Worm (Caenorhabditis elegans) whole organism, late embryonic: Measurements from ENCODE around the gene Y45F10B.12.
A peak's percentile ranks its signal among the peaks of the same experiment; 100 is the strongest.

Experiments used
- C08G9.2 ChIP-seq: sonication (generic microtip); optimal IDR thresholded peaks from 2 replicates; lab custom pipeline; 2016; ENCODE audit warnings: mild to moderate bottlenecking, missing genetic modification characterization, moderate library complexity, missing compliant biosample characterization
- F13H6.1 ChIP-seq: sonication (generic microtip); optimal IDR thresholded peaks from 2 replicates; lab custom pipeline; 2016; ENCODE audit warnings: missing genetic modification characterization, missing compliant biosample characterization
- K02D7.2 ChIP-seq: sonication (generic microtip); optimal IDR thresholded peaks from 2 replicates; lab custom pipeline; 2017; ENCODE audit warnings: mild to moderate bottlenecking, missing genetic modification characterization, missing compliant biosample characterization
- T23F11.4 ChIP-seq: fragments of 200-800 bp; sonication (Bioruptor generic); optimal IDR thresholded peaks from 2 replicates; lab custom pipeline; 2018; ENCODE audit warnings: mild to moderate bottlenecking, missing genetic modification characterization, missing compliant biosample characterization
- Y22D7AL.16 ChIP-seq: sonication (generic microtip); optimal IDR thresholded peaks from 2 replicates; lab custom pipeline; 2016; ENCODE audit warnings: missing genetic modification characterization, missing compliant biosample characterization
- ahr-1 ChIP-seq: sonication (generic microtip); optimal IDR thresholded peaks from 2 replicates; lab custom pipeline; 2016; ENCODE audit warnings: missing genetic modification characterization, missing compliant biosample characterization
- ceh-18 ChIP-seq: sonication (generic microtip); optimal IDR thresholded peaks from 2 replicates; lab custom pipeline; 2016; ENCODE audit warnings: missing genetic modification characterization, missing compliant biosample characterization
- ceh-2 ChIP-seq: sonication (generic microtip); optimal IDR thresholded peaks from 2 replicates; lab custom pipeline; 2016; ENCODE audit warnings: missing genotype, missing genetic modification characterization, missing compliant biosample characterization
- ceh-22 ChIP-seq: sonication (generic microtip); optimal IDR thresholded peaks from 2 replicates; lab custom pipeline; 2017; ENCODE audit warnings: missing biosample characterization, missing genetic modification characterization
- ceh-24 ChIP-seq: sonication (generic microtip); optimal IDR thresholded peaks from 2 replicates; lab custom pipeline; 2016; ENCODE audit warnings: mild to moderate bottlenecking, missing genetic modification characterization, missing compliant biosample characterization
- ceh-31 ChIP-seq: sonication (generic microtip); optimal IDR thresholded peaks from 2 replicates; lab custom pipeline; 2016; ENCODE audit warnings: missing genetic modification characterization, missing compliant biosample characterization
- ceh-34 ChIP-seq: sonication (generic microtip); optimal IDR thresholded peaks from 2 replicates; lab custom pipeline; 2016; ENCODE audit warnings: mild to moderate bottlenecking, missing genetic modification characterization, missing compliant biosample characterization
- ceh-48 ChIP-seq: sonication (generic microtip); optimal IDR thresholded peaks from 2 replicates; lab custom pipeline; 2016; ENCODE audit warnings: missing genetic modification characterization, inconsistent platforms, missing compliant biosample characterization
- ceh-6 ChIP-seq: fragments of 200-800 bp; sonication (Bioruptor generic); optimal IDR thresholded peaks from 2 replicates; lab custom pipeline; 2018; ENCODE audit warnings: mild to moderate bottlenecking, missing genetic modification characterization, missing compliant biosample characterization
- ceh-9 ChIP-seq: sonication (generic microtip); optimal IDR thresholded peaks from 2 replicates; lab custom pipeline; 2016; ENCODE audit warnings: mild to moderate bottlenecking, missing genetic modification characterization, inconsistent platforms, missing compliant biosample characterization
- elt-2 ChIP-seq: sonication (generic microtip); optimal IDR thresholded peaks from 2 replicates; lab custom pipeline; 2016; ENCODE audit warnings: missing genetic modification reagents, missing genetic modification characterization, missing compliant biosample characterization
- elt-4 ChIP-seq: sonication (generic microtip); optimal IDR thresholded peaks from 2 replicates; lab custom pipeline; 2016; ENCODE audit warnings: missing genetic modification characterization, missing compliant biosample characterization
- fax-1 ChIP-seq: sonication (generic microtip); optimal IDR thresholded peaks from 2 replicates; lab custom pipeline; 2016; ENCODE audit warnings: missing genotype, missing genetic modification characterization, missing compliant biosample characterization
- fkh-10 ChIP-seq: fragments of 150-350 bp; optimal IDR thresholded peaks from 2 replicates; lab custom pipeline; 2014; ENCODE audit warnings: missing biosample characterization, missing genetic modification reagents, missing genetic modification characterization
- fkh-6 ChIP-seq: sonication (generic microtip); optimal IDR thresholded peaks from 2 replicates; lab custom pipeline; 2016; ENCODE audit warnings: missing genetic modification characterization, missing compliant biosample characterization
- gmeb-2 ChIP-seq: sonication (generic microtip); optimal IDR thresholded peaks from 2 replicates; lab custom pipeline; 2016; ENCODE audit warnings: missing genetic modification characterization, inconsistent platforms, missing compliant biosample characterization
- hlh-13 ChIP-seq: fragments of 200-800 bp; sonication (Bioruptor generic); optimal IDR thresholded peaks from 2 replicates; lab custom pipeline; 2018; ENCODE audit warnings: mild to moderate bottlenecking, missing genetic modification characterization, missing compliant biosample characterization
- lim-6 ChIP-seq: sonication (generic microtip); optimal IDR thresholded peaks from 2 replicates; lab custom pipeline; 2016; ENCODE audit warnings: missing genetic modification characterization, missing compliant biosample characterization
- madf-2 ChIP-seq: sonication (generic microtip); optimal IDR thresholded peaks from 2 replicates; lab custom pipeline; 2017; ENCODE audit warnings: missing genetic modification characterization, missing compliant biosample characterization
- mec-3 ChIP-seq: sonication (generic microtip); optimal IDR thresholded peaks from 2 replicates; lab custom pipeline; 2016; ENCODE audit warnings: borderline replicate concordance, missing genetic modification characterization, missing compliant biosample characterization
- nhr-232 ChIP-seq: sonication (generic microtip); optimal IDR thresholded peaks from 2 replicates; lab custom pipeline; 2016; ENCODE audit warnings: missing genetic modification characterization, missing compliant biosample characterization
- odd-2 ChIP-seq: sonication (generic microtip); optimal IDR thresholded peaks from 2 replicates; lab custom pipeline; 2017; ENCODE audit warnings: antibody characterized with exemption, mild to moderate bottlenecking, missing genetic modification characterization, missing compliant biosample characterization
- pag-3 ChIP-seq: sonication (generic microtip); optimal IDR thresholded peaks from 2 replicates; lab custom pipeline; 2016; ENCODE audit warnings: missing compliant biosample characterization, missing genetic modification characterization, borderline replicate concordance
- pat-9 ChIP-seq: fragments of 200-800 bp; sonication (Bioruptor generic); optimal IDR thresholded peaks from 2 replicates; lab custom pipeline; 2018; ENCODE audit warnings: mild to moderate bottlenecking, missing genetic modification characterization, moderate library complexity, missing compliant biosample characterization
- pax-1 ChIP-seq: fragments of 150-350 bp; optimal IDR thresholded peaks from 2 replicates; lab custom pipeline; 2014; ENCODE audit warnings: missing biosample characterization, missing genetic modification characterization
- pha-4 ChIP-seq: fragments of 150-350 bp; optimal IDR thresholded peaks from 2 replicates; lab custom pipeline; 2018; ENCODE audit warnings: missing biosample characterization, missing genetic modification reagents, missing genetic modification characterization
- pqm-1 ChIP-seq: sonication (generic microtip); optimal IDR thresholded peaks from 2 replicates; lab custom pipeline; 2016; ENCODE audit warnings: missing genetic modification characterization, missing compliant biosample characterization
- pros-1 ChIP-seq: fragments of 150-350 bp; optimal IDR thresholded peaks from 2 replicates; lab custom pipeline; 2014; ENCODE audit warnings: missing biosample characterization, missing genetic modification reagents, missing genetic modification characterization
- rnt-1 ChIP-seq: sonication (generic microtip); optimal IDR thresholded peaks from 2 replicates; lab custom pipeline; 2016; ENCODE audit warnings: missing genetic modification characterization, missing compliant biosample characterization
- sox-2 ChIP-seq: fragments of 200-800 bp; sonication (Bioruptor generic); IDR thresholded peaks from 2 replicates; pipeline ENCODE4 v1.3.6; 2022; ENCODE audit warnings: missing genetic modification reagents, missing genetic modification characterization, missing compliant biosample characterization
- sox-4 ChIP-seq: sonication (generic microtip); optimal IDR thresholded peaks from 2 replicates; lab custom pipeline; 2017; ENCODE audit warnings: mild to moderate bottlenecking, missing genetic modification characterization, inconsistent platforms, missing compliant biosample characterization
- syd-9 ChIP-seq: sonication (generic microtip); optimal IDR thresholded peaks from 2 replicates; lab custom pipeline; 2016; ENCODE audit warnings: mild to moderate bottlenecking, missing genetic modification characterization, moderate library complexity, missing compliant biosample characterization
- tbx-7 ChIP-seq: sonication (generic microtip); optimal IDR thresholded peaks from 2 replicates; lab custom pipeline; 2016; ENCODE audit warnings: missing genotype, missing genetic modification characterization, missing compliant biosample characterization
- ttx-3 ChIP-seq: sonication (generic microtip); optimal IDR thresholded peaks from 2 replicates; lab custom pipeline; 2016; ENCODE audit warnings: missing genetic modification reagents, missing genetic modification characterization, missing compliant biosample characterization
- unc-3 ChIP-seq, 2 experiments: fragments of 200-800 bp in 1 of 2; sonication (Bioruptor generic) in 1 of 2; sonication (generic microtip) in 1 of 2; conservative IDR thresholded peaks in 1 of 2; optimal IDR thresholded peaks in 1 of 2; 2 replicates each; pipeline versions ENCODE4 v1.3.6 to Lab custom; 2016 to 2022; ENCODE audit warnings: missing compliant biosample characterization in 2 of 2, missing genetic modification characterization in 2 of 2, missing genetic modification reagents in 1 of 2
- unc-55 ChIP-seq: sonication (generic microtip); optimal IDR thresholded peaks from 2 replicates; lab custom pipeline; 2017; ENCODE audit warnings: missing biosample characterization, missing genetic modification reagents, missing genetic modification characterization
- unc-86 ChIP-seq: sonication (generic microtip); optimal IDR thresholded peaks from 2 replicates; lab custom pipeline; 2016; ENCODE audit warnings: missing genetic modification characterization, missing compliant biosample characterization
- zip-5 ChIP-seq: sonication (generic microtip); optimal IDR thresholded peaks from 2 replicates; lab custom pipeline; 2016; ENCODE audit warnings: missing genetic modification characterization, missing compliant biosample characterization

Gene Y45F10B.12

ce11 chrIV:13587175-13587574, at the start of gene Y45F10B.12:
Gene Y45F10B.12 (plus strand): TSS chrIV:13587475.
- TF ChIP-seq pat-9 (tag; lab: Kevin White, UChicago) (no peak), fkh-10 (GFP tag; lab: Kevin White, UChicago) (no peak), gmeb-2 (tag; lab: Kevin White, UChicago) (no peak), zip-5 (tag; lab: Kevin White, UChicago) (no peak), lim-6 (tag; lab: Kevin White, UChicago) (no peak), sox-4 (tag; lab: Kevin White, UChicago) (no peak), ceh-18 (tag; lab: Kevin White, UChicago) (no peak), elt-2 (tag; lab: Kevin White, UChicago) (no peak), ceh-31 (tag; lab: Kevin White, UChicago) (no peak), Y22D7AL.16 (no peak), elt-4 (tag; lab: Kevin White, UChicago) (no peak), sox-2 (GFP tag; lab: Robert Waterston, UW) (no peak), pros-1 (tag; lab: Kevin White, UChicago) (no peak), unc-55 (GFP tag; lab: Kevin White, UChicago) (no peak), tbx-7 (tag; lab: Kevin White, UChicago) (no peak)
- TF ChIP-seq, all 69 proteins: peak for 0

DNA sequence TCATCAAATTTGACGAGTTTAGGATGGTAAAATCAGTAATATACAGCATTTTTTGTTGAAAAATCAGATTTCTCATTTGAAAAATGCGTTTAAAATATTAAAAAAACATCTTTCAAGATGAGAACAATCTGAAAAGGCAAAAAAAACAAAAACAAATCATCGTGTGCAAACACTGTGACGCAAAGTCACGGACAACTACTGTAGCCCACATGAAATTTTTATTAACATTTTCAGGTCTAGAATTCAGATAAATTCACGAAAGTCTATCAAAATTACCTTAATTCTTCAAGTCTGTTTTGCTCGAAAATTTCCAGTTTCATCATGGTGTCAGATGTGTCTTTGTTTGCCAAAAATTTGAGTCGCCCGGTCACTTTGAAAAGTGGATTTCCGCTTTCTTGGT, 48.4 kb upstream of the Y45F10B.12 start:
- no peak for TF ChIP-seq gmeb-2 (tag; lab: Kevin White, UChicago)
- no peak for TF ChIP-seq elt-4 (tag; lab: Kevin White, UChicago)

ce11 chrIV:13540165-13540564, 47.1 kb upstream of the Y45F10B.12 start, which contains the start of gene rsd-2:
Gene rsd-2 (minus strand): TSS chrIV:13540265.
- TF ChIP-seq nhr-232 (tag; lab: Kevin White, UChicago): no peak
- no peak for TF ChIP-seq Y22D7AL.16
- no peak for TF ChIP-seq ceh-9 (tag; lab: Kevin White, UChicago)
- TF ChIP-seq ceh-2 (tag; lab: Kevin White, UChicago): no peak

ce11 chrIV:13548188-13548587, 39.1 kb upstream of the Y45F10B.12 start, which contains the start of gene F52G2.3:
Gene F52G2.3 (minus strand): TSS chrIV:13548230.
- TF ChIP-seq fkh-6 (no peak), fkh-10 (GFP tag; lab: Kevin White, UChicago) (no peak), pha-4 (no peak), hlh-13 (GFP tag; lab: Kevin White, UChicago) (no peak), unc-3 (GFP tag; conservative IDR thresholded peaks at IDR 0.05; lab: Robert Waterston, UW) (no peak), unc-3 (tag; optimal IDR thresholded peaks at IDR 0.05; lab: Kevin White, UChicago) (no peak), unc-55 (GFP tag; lab: Kevin White, UChicago) (no peak), pax-1 (tag; lab: Kevin White, UChicago) (no peak), odd-2 (tag; lab: Kevin White, UChicago) (no peak), zip-5 (tag; lab: Kevin White, UChicago) (no peak), ahr-1 (no peak), pag-3 (tag; lab: Kevin White, UChicago) (no peak), ceh-31 (tag; lab: Kevin White, UChicago) (no peak)
- TF ChIP-seq, all 69 proteins: peak for 0

DNA sequence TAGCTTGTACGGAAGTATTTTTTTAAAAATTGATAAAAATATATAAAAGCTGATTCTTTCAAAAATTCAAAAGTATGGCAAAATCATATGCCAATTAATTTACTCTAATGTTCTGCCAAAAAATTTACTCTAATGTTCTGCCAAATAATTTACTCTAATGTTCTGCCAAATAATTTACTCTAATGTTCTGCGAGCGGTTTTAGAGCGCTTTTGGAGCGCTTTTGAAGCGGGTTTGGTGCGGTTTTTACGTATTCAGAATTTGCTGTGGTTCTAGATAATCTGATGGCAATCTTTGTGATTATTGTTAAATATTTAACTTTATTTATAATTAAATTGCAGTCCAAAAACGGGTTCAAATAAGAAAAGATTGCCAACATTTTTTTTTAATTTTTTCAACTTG, 37.9 kb upstream of the Y45F10B.12 start:
- no peak for TF ChIP-seq C08G9.2 (tag; lab: Kevin White, UChicago)
- TF ChIP-seq ceh-24 (tag; lab: Kevin White, UChicago): no peak
- peak; percentile 20 for TF ChIP-seq K02D7.2 (tag; lab: Kevin White, UChicago)
- no peak for TF ChIP-seq ceh-48 (tag; lab: Kevin White, UChicago)
- TF ChIP-seq fkh-10 (GFP tag; lab: Kevin White, UChicago): no peak
- TF ChIP-seq hlh-13 (GFP tag; lab: Kevin White, UChicago): no peak
- no peak for TF ChIP-seq madf-2
- no peak for TF ChIP-seq ceh-22 (tag; lab: Kevin White, UChicago)
- no peak for TF ChIP-seq mec-3 (tag; lab: Kevin White, UChicago)
- TF ChIP-seq fax-1: peak; percentile 73
- TF ChIP-seq rnt-1 (tag; lab: Kevin White, UChicago): peak; percentile 1
- TF ChIP-seq sox-4 (tag; lab: Kevin White, UChicago): peak; percentile 47
- TF ChIP-seq ttx-3 (tag; lab: Kevin White, UChicago): peak; percentile 33
- no peak for TF ChIP-seq unc-3 (GFP tag; conservative IDR thresholded peaks at IDR 0.05; lab: Robert Waterston, UW)
- no peak for TF ChIP-seq unc-3 (tag; optimal IDR thresholded peaks at IDR 0.05; lab: Kevin White, UChicago)
- peak; percentile 14 for TF ChIP-seq gmeb-2 (tag; lab: Kevin White, UChicago)
- peak; percentile 26 for TF ChIP-seq ceh-34 (tag; lab: Kevin White, UChicago)
- no peak for TF ChIP-seq syd-9 (tag; lab: Kevin White, UChicago)
- peak; percentile 32 for TF ChIP-seq ceh-6 (GFP tag; lab: Kevin White, UChicago)
- no peak for TF ChIP-seq unc-86 (tag; lab: Kevin White, UChicago)
- peak; percentile 72 for TF ChIP-seq ceh-31 (tag; lab: Kevin White, UChicago)
- peak; percentile 8 for TF ChIP-seq F13H6.1
- TF ChIP-seq T23F11.4 (GFP tag; lab: Kevin White, UChicago): no peak
- TF ChIP-seq pqm-1: peak; percentile 22
